Worm (Caenorhabditis elegans) whole organism, L4 larva: ENCODE data around the gene nas-25.

Experiments used
- D1046.2 ChIP-seq: fragments of 200-800 bp; sonication (Bioruptor generic); IDR thresholded peaks from 2 replicates; pipeline ENCODE4 v1.3.6; 2022; ENCODE audit warnings: missing genetic modification characterization, missing compliant biosample characterization
- F10B5.3 ChIP-seq: sonication (generic microtip); optimal IDR thresholded peaks from 2 replicates; lab custom pipeline; 2016; ENCODE audit warnings: mild to moderate bottlenecking, missing genetic modification characterization, missing compliant biosample characterization
- F37D6.2 ChIP-seq: sonication (generic microtip); optimal IDR thresholded peaks from 2 replicates; lab custom pipeline; 2016; ENCODE audit warnings: mild to moderate bottlenecking, missing genetic modification characterization, missing compliant biosample characterization
- F44E2.7 ChIP-seq: fragments of 200-800 bp; sonication (Bioruptor generic); IDR thresholded peaks from 2 replicates; pipeline ENCODE4 v2.1.2; 2022; ENCODE audit warnings: missing genetic modification characterization, missing compliant biosample characterization
- R02D3.7 ChIP-seq: fragments of 150-350 bp; sonication (generic microtip); optimal IDR thresholded peaks from 3 replicates; lab custom pipeline; 2014; ENCODE audit warnings: missing biosample characterization, missing genetic modification characterization
- Y105C5A.15 ChIP-seq: fragments of 200-800 bp; sonication (Bioruptor generic); IDR thresholded peaks from 2 replicates; pipeline ENCODE4 v1.3.6; 2022; ENCODE audit warnings: missing genetic modification characterization, missing compliant biosample characterization
- ZK337.2 ChIP-seq: fragments of 200-800 bp; sonication (Bioruptor generic); IDR thresholded peaks from 2 replicates; pipeline ENCODE4 v1.3.6; 2022; ENCODE audit warnings: missing genetic modification reagents, missing genetic modification characterization, missing compliant biosample characterization
- arid-1 ChIP-seq: fragments of 200-800 bp; sonication (Bioruptor generic); conservative IDR thresholded peaks from 2 replicates; pipeline ENCODE4 v1.3.6; 2022; ENCODE audit warnings: missing genetic modification reagents, missing genetic modification characterization, missing compliant biosample characterization
- attf-4 ChIP-seq: sonication (generic microtip); optimal IDR thresholded peaks from 3 replicates; lab custom pipeline; 2017; ENCODE audit warnings: missing biosample characterization, missing genetic modification characterization
- ceh-28 ChIP-seq: fragments of 150-350 bp; optimal IDR thresholded peaks from 2 replicates; lab custom pipeline; 2014; ENCODE audit warnings: missing biosample characterization, missing genetic modification reagents, missing genetic modification characterization
- ceh-32 ChIP-seq: sonication (generic microtip); optimal IDR thresholded peaks from 2 replicates; lab custom pipeline; 2016; ENCODE audit warnings: mild to moderate bottlenecking, missing genetic modification characterization, missing compliant biosample characterization; ENCODE audit not compliant: poor library complexity
- ceh-44 ChIP-seq: fragments of 200-800 bp; sonication (Bioruptor generic); IDR thresholded peaks from 2 replicates; pipeline ENCODE4 v1.3.6; 2022; ENCODE audit warnings: missing genetic modification reagents, missing genetic modification characterization, missing compliant biosample characterization
- ceh-82 ChIP-seq: sonication (generic microtip); optimal IDR thresholded peaks from 2 replicates; lab custom pipeline; 2017; ENCODE audit warnings: missing biosample characterization, missing genetic modification characterization
- daf-19 ChIP-seq: fragments of 200-800 bp; sonication (Bioruptor generic); conservative IDR thresholded peaks from 2 replicates; pipeline ENCODE4 v1.3.6; 2022; ENCODE audit warnings: missing genetic modification characterization, missing compliant biosample characterization
- dmd-6 ChIP-seq: fragments of 200-800 bp; sonication (Bioruptor generic); IDR thresholded peaks from 2 replicates; pipeline ENCODE4 v1.3.6; 2022; ENCODE audit warnings: missing genetic modification reagents, missing genetic modification characterization, missing compliant biosample characterization
- dmd-8 ChIP-seq: fragments of 200-800 bp; sonication (Bioruptor generic); IDR thresholded peaks from 2 replicates; pipeline ENCODE4 v1.3.6; 2022; ENCODE audit warnings: missing genetic modification characterization, missing compliant biosample characterization
- duxl-1 ChIP-seq: sonication (generic microtip); optimal IDR thresholded peaks from 2 replicates; lab custom pipeline; 2016; ENCODE audit warnings: mild to moderate bottlenecking, missing genetic modification characterization, moderate library complexity, missing compliant biosample characterization; ENCODE audit not compliant: poor library complexity
- dve-1 ChIP-seq: sonication (generic microtip); optimal IDR thresholded peaks from 2 replicates; lab custom pipeline; 2017; ENCODE audit warnings: antibody characterized with exemption, mild to moderate bottlenecking, missing genetic modification characterization, missing compliant biosample characterization; ENCODE audit not compliant: insufficient read depth
- egl-43 ChIP-seq: fragments of 200-800 bp; sonication (Bioruptor generic); IDR thresholded peaks from 2 replicates; pipeline ENCODE4 v1.3.6; 2022; ENCODE audit warnings: missing genetic modification reagents, missing genetic modification characterization, missing compliant biosample characterization
- fkh-10 ChIP-seq: fragments of 150-350 bp; optimal IDR thresholded peaks from 2 replicates; lab custom pipeline; 2014; ENCODE audit warnings: missing biosample characterization, missing genetic modification reagents, missing genetic modification characterization
- hlh-30 ChIP-seq: sonication (generic microtip); optimal IDR thresholded peaks from 2 replicates; lab custom pipeline; 2017; ENCODE audit warnings: antibody characterized with exemption, mild to moderate bottlenecking, missing genetic modification characterization, missing compliant biosample characterization; ENCODE audit not compliant: insufficient read depth
- hmg-1.1 ChIP-seq: fragments of 200-800 bp; sonication (Bioruptor generic); IDR thresholded peaks from 2 replicates; pipeline ENCODE4 v1.3.6; 2022; ENCODE audit warnings: missing genetic modification reagents, missing genetic modification characterization, missing compliant biosample characterization
- jun-1 ChIP-seq: fragments of 150-350 bp; optimal IDR thresholded peaks from 2 replicates; lab custom pipeline; 2014; ENCODE audit warnings: missing biosample characterization, missing genetic modification reagents, missing genetic modification characterization
- lin-1 ChIP-seq: fragments of 200-800 bp; sonication (Bioruptor generic); IDR thresholded peaks from 2 replicates; pipeline ENCODE4 v1.3.6; 2022; ENCODE audit warnings: missing genetic modification reagents, missing genetic modification characterization, missing compliant biosample characterization
- lin-13 ChIP-seq: fragments of 150-350 bp; optimal IDR thresholded peaks from 2 replicates; lab custom pipeline; 2014; ENCODE audit warnings: missing biosample characterization, missing genetic modification reagents, missing genetic modification characterization
- lin-15B ChIP-seq: fragments of 150-350 bp; sonication (generic microtip); optimal IDR thresholded peaks from 3 replicates; lab custom pipeline; 2014; ENCODE audit warnings: missing biosample characterization, missing genetic modification characterization
- lin-38 ChIP-seq: fragments of 200-800 bp; sonication (Bioruptor generic); IDR thresholded peaks from 2 replicates; pipeline ENCODE4 v1.3.6; 2022; ENCODE audit warnings: missing genetic modification reagents, missing genetic modification characterization, missing compliant biosample characterization
- lin-39 ChIP-seq: fragments of 150-350 bp; optimal IDR thresholded peaks from 2 replicates; lab custom pipeline; 2014; ENCODE audit warnings: missing biosample characterization, missing genetic modification reagents, missing genetic modification characterization
- madf-5 ChIP-seq, 2 experiments: fragments of 200-800 bp; sonication (Bioruptor generic); IDR thresholded peaks; 2 replicates each; pipeline ENCODE4 v1.3.6; 2022; ENCODE audit warnings: missing compliant biosample characterization in 2 of 2, missing genetic modification characterization in 2 of 2
- madf-9 ChIP-seq: fragments of 200-800 bp; sonication (Bioruptor generic); conservative IDR thresholded peaks from 2 replicates; pipeline ENCODE4 v1.3.6; 2022; ENCODE audit warnings: missing genetic modification reagents, missing genetic modification characterization, missing compliant biosample characterization
- mdl-1 ChIP-seq, 2 experiments: fragments of 150-350 bp in 1 of 2; sonication (generic microtip) in 1 of 2; optimal IDR thresholded peaks; 2 replicates each; lab custom pipeline; 2014 to 2017; ENCODE audit warnings: missing biosample characterization in 2 of 2, missing genetic modification characterization in 2 of 2
- mep-1 ChIP-seq: fragments of 150-350 bp; sonication (generic microtip); optimal IDR thresholded peaks from 3 replicates; lab custom pipeline; 2014; ENCODE audit warnings: missing biosample characterization, missing genetic modification characterization
- nhr-10 ChIP-seq: fragments of 150-350 bp; optimal IDR thresholded peaks from 2 replicates; lab custom pipeline; 2014; ENCODE audit warnings: missing biosample characterization, missing genetic modification characterization
- nhr-102 ChIP-seq: sonication (generic microtip); optimal IDR thresholded peaks from 2 replicates; lab custom pipeline; 2016; ENCODE audit warnings: mild to moderate bottlenecking, missing genetic modification characterization, moderate library complexity, missing compliant biosample characterization
- nhr-11 ChIP-seq: fragments of 150-350 bp; optimal IDR thresholded peaks from 2 replicates; lab custom pipeline; 2014; ENCODE audit warnings: missing biosample characterization, missing genetic modification characterization
- nhr-25 ChIP-seq: sonication (generic microtip); optimal IDR thresholded peaks from 2 replicates; lab custom pipeline; 2017; ENCODE audit warnings: missing genetic modification characterization, mild to moderate bottlenecking, missing compliant biosample characterization, antibody characterized with exemption, moderate library complexity, borderline replicate concordance; ENCODE audit not compliant: insufficient read depth
- nhr-28 ChIP-seq: fragments of 150-350 bp; optimal IDR thresholded peaks from 2 replicates; lab custom pipeline; 2014; ENCODE audit warnings: missing biosample characterization, missing genetic modification characterization
- nhr-41 ChIP-seq: fragments of 200-800 bp; sonication (Bioruptor generic); IDR thresholded peaks from 2 replicates; pipeline ENCODE4 v1.3.6; 2022; ENCODE audit warnings: missing genetic modification reagents, missing genetic modification characterization, missing compliant biosample characterization
- nhr-42 ChIP-seq: fragments of 200-800 bp; sonication (Bioruptor generic); IDR thresholded peaks from 2 replicates; pipeline ENCODE4 v1.3.6; 2022; ENCODE audit warnings: missing genetic modification characterization, missing compliant biosample characterization
- nhr-48 ChIP-seq: sonication (generic microtip); optimal IDR thresholded peaks from 2 replicates; lab custom pipeline; 2016; ENCODE audit warnings: mild to moderate bottlenecking, missing genetic modification characterization, missing compliant biosample characterization
- nhr-6 ChIP-seq: fragments of 150-350 bp; optimal IDR thresholded peaks from 2 replicates; lab custom pipeline; 2014; ENCODE audit warnings: missing biosample characterization, missing genetic modification characterization
- pha-4 ChIP-seq, 2 experiments: fragments of 150-350 bp in 1 of 2; fragments of 200-800 bp in 1 of 2; sonication (Bioruptor generic) in 1 of 2; IDR thresholded peaks in 1 of 2; optimal IDR thresholded peaks in 1 of 2; 2 replicates each; pipeline versions ENCODE4 v1.3.6 to Lab custom; 2014 to 2022; ENCODE audit warnings: missing genetic modification characterization in 2 of 2, missing genetic modification reagents in 2 of 2, missing biosample characterization in 1 of 2, missing compliant biosample characterization in 1 of 2
- php-3 ChIP-seq: fragments of 200-800 bp; sonication (Bioruptor generic); IDR thresholded peaks from 2 replicates; pipeline ENCODE4 v1.3.6; 2022; ENCODE audit warnings: missing genetic modification reagents, missing genetic modification characterization, missing compliant biosample characterization
- sdz-12 ChIP-seq: fragments of 200-800 bp; sonication (Bioruptor generic); optimal IDR thresholded peaks from 2 replicates; lab custom pipeline; 2018; ENCODE audit warnings: mild to moderate bottlenecking, missing genetic modification characterization, missing compliant biosample characterization
- snpc-4 ChIP-seq: fragments of 150-350 bp; optimal IDR thresholded peaks from 2 replicates; lab custom pipeline; 2014; ENCODE audit warnings: missing biosample characterization, missing genetic modification characterization
- spr-3 ChIP-seq: fragments of 200-800 bp; sonication (Bioruptor generic); optimal IDR thresholded peaks from 2 replicates; lab custom pipeline; 2018; ENCODE audit warnings: mild to moderate bottlenecking, missing genetic modification characterization, missing compliant biosample characterization
- tra-1 ChIP-seq: fragments of 200-800 bp; sonication (Bioruptor generic); IDR thresholded peaks from 2 replicates; pipeline ENCODE4 v1.3.6; 2022; ENCODE audit warnings: missing genetic modification reagents, missing genetic modification characterization, missing compliant biosample characterization
- unc-39 ChIP-seq: sonication (generic microtip); optimal IDR thresholded peaks from 2 replicates; lab custom pipeline; 2017; ENCODE audit warnings: missing biosample characterization, missing genetic modification characterization
- zfp-2 ChIP-seq: sonication (generic microtip); optimal IDR thresholded peaks from 2 replicates; lab custom pipeline; 2016; ENCODE audit warnings: mild to moderate bottlenecking, missing genetic modification characterization, missing compliant biosample characterization
- zip-2 ChIP-seq: fragments of 150-350 bp; optimal IDR thresholded peaks from 2 replicates; lab custom pipeline; 2014; ENCODE audit warnings: missing biosample characterization, missing genetic modification characterization
- ztf-11 ChIP-seq: fragments of 150-350 bp; optimal IDR thresholded peaks from 2 replicates; lab custom pipeline; 2014; ENCODE audit warnings: missing biosample characterization, missing genetic modification characterization

The nas-25 gene

DNA sequence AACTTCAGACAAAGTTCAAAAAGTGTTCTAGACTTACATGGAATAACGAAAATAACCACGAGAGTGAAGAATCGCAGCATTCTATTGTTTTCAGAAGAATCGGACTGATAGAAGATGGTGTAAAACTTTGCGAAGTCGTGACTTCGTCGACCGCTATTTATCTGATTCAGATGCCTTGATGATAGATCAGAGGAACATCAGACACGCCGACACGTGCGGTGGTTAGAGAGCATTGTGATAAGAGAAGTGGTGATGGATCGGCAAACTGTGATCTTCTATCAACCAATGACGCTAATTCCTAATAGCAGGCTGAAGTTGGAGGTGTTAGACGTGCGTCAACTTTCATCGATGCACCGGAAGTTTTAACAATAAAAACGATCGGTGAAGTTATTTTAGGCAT, 7.6 kb upstream of the nas-25 start (continued):
- TF ChIP-seq spr-3 (GFP tag; lab: Kevin White, UChicago), result no peak
- TF ChIP-seq nhr-11 (tag; lab: Kevin White, UChicago), result no peak
- no peak for TF ChIP-seq sdz-12 (GFP tag; lab: Kevin White, UChicago)
- no peak for TF ChIP-seq egl-43 (GFP tag; lab: Robert Waterston, UW)
- no peak for TF ChIP-seq lin-13 (GFP tag; lab: Kevin White, UChicago)
- TF ChIP-seq zfp-2, result no peak
- TF ChIP-seq nhr-48 (tag; lab: Kevin White, UChicago), result peak; percentile 95
- TF ChIP-seq attf-4, result no peak
- TF ChIP-seq nhr-102 (tag; lab: Kevin White, UChicago), result peak; percentile 14
- no peak for TF ChIP-seq ceh-32 (tag; lab: Kevin White, UChicago)
- TF ChIP-seq arid-1 (GFP tag; lab: Robert Waterston, UW), result no peak
- TF ChIP-seq ZK337.2 (GFP tag; lab: Robert Waterston, UW), result no peak
- TF ChIP-seq tra-1 (GFP tag; lab: Robert Waterston, UW), result 0 out of 2 replicates have a peak, but pooled peaks have one; percentile 56
- no peak for TF ChIP-seq fkh-10
- no peak for TF ChIP-seq madf-5 (GFP tag; IDR thresholded peaks at IDR 0.05; lab: Robert Waterston, UW)
- TF ChIP-seq lin-1 (GFP tag; lab: Robert Waterston, UW), result peak; percentile 39; the same call in 1 of the 2 replicates
- TF ChIP-seq D1046.2 (GFP tag; lab: Robert Waterston, UW), result no peak
- no peak for TF ChIP-seq lin-15B (tag; lab: Kevin White, UChicago)
- no peak for TF ChIP-seq lin-39
- TF ChIP-seq daf-19 (GFP tag; lab: Robert Waterston, UW), result no peak
- no peak for TF ChIP-seq R02D3.7 (tag; lab: Kevin White, UChicago)
- peak; percentile 47 for TF ChIP-seq nhr-25 (tag; lab: Kevin White, UChicago)
- no peak for TF ChIP-seq nhr-41 (GFP tag; lab: Robert Waterston, UW)
- no peak for TF ChIP-seq ceh-28 (tag; lab: Kevin White, UChicago)
- TF ChIP-seq nhr-6 (tag; lab: Kevin White, UChicago), result no peak
- TF ChIP-seq F37D6.2 (tag; lab: Kevin White, UChicago), result no peak
- TF ChIP-seq php-3, result no peak
- TF ChIP-seq mep-1 (tag; lab: Kevin White, UChicago), result peak; percentile 31
- TF ChIP-seq unc-39, result no peak
- no peak for TF ChIP-seq ceh-44 (GFP tag; lab: Robert Waterston, UW)
- no peak for TF ChIP-seq snpc-4 (tag; lab: Kevin White, UChicago)
- TF ChIP-seq dve-1 (tag; lab: Kevin White, UChicago), result peak; percentile 1
- no peak for TF ChIP-seq hmg-1.1 (GFP tag; lab: Robert Waterston, UW)
- peak in 1 of 2 experiments; percentile 78 for TF ChIP-seq mdl-1 (tag; optimal IDR thresholded peaks at IDR 0.05; lab: Kevin White, UChicago)
- TF ChIP-seq F10B5.3 (tag; lab: Kevin White, UChicago), result no peak
- no peak for TF ChIP-seq nhr-42
- TF ChIP-seq lin-38 (GFP tag; lab: Robert Waterston, UW), result no peak
- TF ChIP-seq zip-2 (tag; lab: Kevin White, UChicago), result no peak
- TF ChIP-seq nhr-28 (tag; lab: Kevin White, UChicago), result peak; percentile 2
- TF ChIP-seq F44E2.7 (GFP tag; lab: Robert Waterston, UW), result no peak
- TF ChIP-seq dmd-8 (GFP tag; lab: Robert Waterston, UW), result no peak
- no peak for TF ChIP-seq duxl-1 (tag; lab: Kevin White, UChicago)
- no peak for TF ChIP-seq Y105C5A.15 (GFP tag; lab: Robert Waterston, UW)
- no peak for TF ChIP-seq nhr-10 (tag; lab: Kevin White, UChicago)
- TF ChIP-seq dmd-6 (GFP tag; lab: Robert Waterston, UW), result peak; percentile 39
- peak; percentile 77 for TF ChIP-seq hlh-30 (tag; lab: Kevin White, UChicago)
- TF ChIP-seq madf-9 (GFP tag; lab: Robert Waterston, UW), result no peak
- no peak for TF ChIP-seq ceh-82 (tag; lab: Kevin White, UChicago)
- TF ChIP-seq jun-1 (tag; lab: Kevin White, UChicago), result no peak
- no peak for TF ChIP-seq ztf-11 (tag; lab: Kevin White, UChicago)
- TF ChIP-seq pha-4 (GFP tag; IDR thresholded peaks at IDR 0.05; lab: Robert Waterston, UW), result no peak
- no peak for TF ChIP-seq pha-4 (tag; optimal IDR thresholded peaks at IDR 0.05; lab: Kevin White, UChicago)
